Worm (Caenorhabditis elegans) whole organism, L1 larva: ENCODE measurements around the gene ets-5.

Experiments used
- C04F5.9 ChIP-seq: sonication (generic microtip); optimal IDR thresholded peaks from 2 replicates; lab custom pipeline; 2016; ENCODE audit warnings: missing genetic modification characterization, missing compliant biosample characterization
- C34B4.2 ChIP-seq: sonication (generic microtip); optimal IDR thresholded peaks from 2 replicates; lab custom pipeline; 2017; ENCODE audit warnings: mild to moderate bottlenecking, missing genetic modification characterization, missing compliant biosample characterization
- F16B12.6 ChIP-seq: fragments of 150-350 bp; optimal IDR thresholded peaks from 2 replicates; lab custom pipeline; 2014; ENCODE audit warnings: missing biosample characterization, missing genetic modification characterization
- Y116A8C.19 ChIP-seq: sonication (generic microtip); optimal IDR thresholded peaks from 2 replicates; lab custom pipeline; 2016; ENCODE audit warnings: missing compliant biosample characterization, missing genetic modification characterization, borderline replicate concordance
- ama-1 ChIP-seq: fragments of 150-350 bp; optimal IDR thresholded peaks from 2 replicates; lab custom pipeline; 2014
- blmp-1 ChIP-seq: fragments of 150-350 bp; optimal IDR thresholded peaks from 2 replicates; lab custom pipeline; 2014; ENCODE audit warnings: missing biosample characterization, missing genetic modification characterization
- ceh-63 ChIP-seq: fragments of 200-800 bp; sonication (Bioruptor generic); optimal IDR thresholded peaks from 2 replicates; lab custom pipeline; 2018; ENCODE audit warnings: mild to moderate bottlenecking, missing genetic modification characterization, missing compliant biosample characterization
- ceh-82 ChIP-seq, 3 experiments: fragments of 150-350 bp in 1 of 3; sonication (generic microtip) in 2 of 3; optimal IDR thresholded peaks; 2 replicates each; lab custom pipeline; 2014 to 2017; ENCODE audit warnings: missing biosample characterization in 3 of 3, missing genetic modification characterization in 3 of 3
- ceh-88 ChIP-seq: fragments of 200-800 bp; sonication (Bioruptor generic); IDR thresholded peaks from 2 replicates; pipeline ENCODE4 v1.3.6; 2022; ENCODE audit warnings: missing genetic modification characterization, missing compliant biosample characterization
- ceh-90 ChIP-seq: sonication (generic microtip); optimal IDR thresholded peaks from 2 replicates; lab custom pipeline; 2016; ENCODE audit warnings: missing genetic modification characterization, missing compliant biosample characterization
- ces-1 ChIP-seq: fragments of 150-350 bp; optimal IDR thresholded peaks from 2 replicates; lab custom pipeline; 2014; ENCODE audit warnings: missing biosample characterization, missing genetic modification reagents, missing genetic modification characterization
- dpl-1 ChIP-seq, 3 experiments: fragments of 150-350 bp in 2 of 3; sonication (generic microtip) in 1 of 3; optimal IDR thresholded peaks; 2 replicates each; lab custom pipeline; 2014 to 2017; ENCODE audit warnings: missing biosample characterization in 3 of 3, missing genetic modification characterization in 3 of 3, missing genetic modification reagents in 3 of 3
- efl-3 ChIP-seq: fragments of 200-800 bp; sonication (Bioruptor generic); optimal IDR thresholded peaks from 2 replicates; lab custom pipeline; 2018; ENCODE audit warnings: mild to moderate bottlenecking, missing genetic modification characterization, missing compliant biosample characterization
- elt-3 ChIP-seq, 6 experiments: fragments of 150-350 bp in 1 of 6; sonication (generic microtip); optimal IDR thresholded peaks; 2 replicates each; lab custom pipeline; 2017 to 2018; ENCODE audit warnings: missing biosample characterization in 6 of 6, missing genetic modification characterization in 6 of 6, inconsistent platforms in 1 of 6
- ets-5 ChIP-seq: fragments of 200-800 bp; sonication (Bioruptor generic); IDR thresholded peaks from 2 replicates; pipeline ENCODE4 v1.3.6; 2022; ENCODE audit warnings: missing genetic modification characterization, missing compliant biosample characterization
- fkh-10 ChIP-seq: sonication (generic microtip); optimal IDR thresholded peaks from 2 replicates; lab custom pipeline; 2017; ENCODE audit warnings: missing biosample characterization, missing genetic modification reagents, missing genetic modification characterization
- fkh-8 ChIP-seq: sonication (generic microtip); optimal IDR thresholded peaks from 2 replicates; lab custom pipeline; 2016; ENCODE audit warnings: mild to moderate bottlenecking, missing genetic modification characterization, missing compliant biosample characterization
- jun-1 ChIP-seq: fragments of 150-350 bp; optimal IDR thresholded peaks from 2 replicates; lab custom pipeline; 2014; ENCODE audit warnings: missing biosample characterization, missing genetic modification reagents, missing genetic modification characterization
- lin-14 ChIP-seq: fragments of 200-800 bp; sonication (Bioruptor generic); optimal IDR thresholded peaks from 2 replicates; lab custom pipeline; 2018; ENCODE audit warnings: mild to moderate bottlenecking, missing genetic modification characterization, moderate library complexity, missing compliant biosample characterization
- lin-35 ChIP-seq, 2 experiments: fragments of 150-350 bp; optimal IDR thresholded peaks; 2 replicates each; lab custom pipeline; 2014; ENCODE audit warnings: missing biosample characterization in 2 of 2, missing genetic modification characterization in 2 of 2, missing genetic modification reagents in 2 of 2
- lsy-2 ChIP-seq, 2 experiments: fragments of 150-350 bp; optimal IDR thresholded peaks; 2 replicates each; lab custom pipeline; 2014; ENCODE audit warnings: missing biosample characterization in 2 of 2, missing genetic modification characterization in 2 of 2
- mdl-1 ChIP-seq, 2 experiments: fragments of 150-350 bp; optimal IDR thresholded peaks; 2 replicates each; lab custom pipeline; 2014 to 2017; ENCODE audit warnings: missing biosample characterization in 2 of 2, missing genetic modification characterization in 2 of 2, inconsistent platforms in 1 of 2
- nhr-20 ChIP-seq: sonication (generic microtip); optimal IDR thresholded peaks from 2 replicates; lab custom pipeline; 2016; ENCODE audit warnings: mild to moderate bottlenecking, missing genetic modification characterization, missing compliant biosample characterization
- nhr-28 ChIP-seq: fragments of 150-350 bp; optimal IDR thresholded peaks from 2 replicates; lab custom pipeline; 2014; ENCODE audit warnings: missing biosample characterization, missing genetic modification characterization
- nhr-71 ChIP-seq: sonication (generic microtip); optimal IDR thresholded peaks from 2 replicates; lab custom pipeline; 2016; ENCODE audit warnings: mild to moderate bottlenecking, missing genetic modification characterization, moderate library complexity, missing compliant biosample characterization
- nhr-76 ChIP-seq: sonication (generic microtip); optimal IDR thresholded peaks from 2 replicates; lab custom pipeline; 2017; ENCODE audit warnings: missing biosample characterization, missing genetic modification characterization
- nhr-84 ChIP-seq: sonication (generic microtip); optimal IDR thresholded peaks from 2 replicates; lab custom pipeline; 2017; ENCODE audit warnings: missing biosample characterization, missing genetic modification characterization
- pax-3 ChIP-seq: fragments of 200-800 bp; sonication (Bioruptor generic); optimal IDR thresholded peaks from 2 replicates; lab custom pipeline; 2018; ENCODE audit warnings: mild to moderate bottlenecking, missing genetic modification characterization, moderate library complexity, missing compliant biosample characterization
- pqm-1 ChIP-seq: sonication (generic microtip); optimal IDR thresholded peaks from 3 replicates; lab custom pipeline; 2017; ENCODE audit warnings: missing biosample characterization, missing genetic modification characterization
- rnt-1 ChIP-seq: sonication (generic microtip); optimal IDR thresholded peaks from 2 replicates; lab custom pipeline; 2016; ENCODE audit warnings: mild to moderate bottlenecking, missing genetic modification characterization, moderate library complexity, missing compliant biosample characterization
- skn-1 ChIP-seq: fragments of 150-350 bp; optimal IDR thresholded peaks from 2 replicates; lab custom pipeline; 2014; ENCODE audit warnings: missing biosample characterization, missing genetic modification characterization
- sptf-1 ChIP-seq: fragments of 150-350 bp; optimal IDR thresholded peaks from 2 replicates; lab custom pipeline; 2014; ENCODE audit warnings: missing biosample characterization, missing genetic modification characterization
- swsn-7 ChIP-seq: sonication (generic microtip); optimal IDR thresholded peaks from 2 replicates; lab custom pipeline; 2016; ENCODE audit warnings: missing genetic modification characterization, missing compliant biosample characterization
- tbx-2 ChIP-seq: sonication (generic microtip); optimal IDR thresholded peaks from 2 replicates; lab custom pipeline; 2016; ENCODE audit warnings: missing genetic modification characterization, missing compliant biosample characterization
- unc-130 ChIP-seq: fragments of 150-350 bp; optimal IDR thresholded peaks from 2 replicates; lab custom pipeline; 2017; ENCODE audit warnings: missing biosample characterization, missing genetic modification characterization, inconsistent platforms
- unc-30 ChIP-seq: sonication (generic microtip); optimal IDR thresholded peaks from 2 replicates; lab custom pipeline; 2017; ENCODE audit warnings: missing biosample characterization, missing genetic modification characterization
- unc-98 ChIP-seq: fragments of 200-800 bp; sonication (Bioruptor generic); IDR thresholded peaks from 2 replicates; pipeline ENCODE4 v1.3.6; 2022; ENCODE audit warnings: missing genetic modification characterization, missing compliant biosample characterization
- xbp-1 ChIP-seq: sonication (generic microtip); optimal IDR thresholded peaks from 2 replicates; lab custom pipeline; 2016; ENCODE audit warnings: missing genetic modification characterization, missing compliant biosample characterization
- zag-1 ChIP-seq: fragments of 150-350 bp; optimal IDR thresholded peaks from 2 replicates; lab custom pipeline; 2014; ENCODE audit warnings: missing biosample characterization, missing genetic modification characterization
- ztf-11 ChIP-seq, 2 experiments: sonication (generic microtip); optimal IDR thresholded peaks; 2 replicates each; lab custom pipeline; 2016 to 2017; ENCODE audit warnings: missing genetic modification characterization in 2 of 2, missing biosample characterization in 1 of 2, missing compliant biosample characterization in 1 of 2
- ztf-4 ChIP-seq: fragments of 150-350 bp; optimal IDR thresholded peaks from 2 replicates; lab custom pipeline; 2014; ENCODE audit warnings: missing biosample characterization, missing genetic modification characterization

Gene ets-5

ce11 chrX:5098935-5099334, 14.6 kb upstream of the ets-5 start:
- TF ChIP-seq blmp-1 (tag; lab: Kevin White, UChicago), result peak; percentile 98
- no peak for TF ChIP-seq unc-30 (tag; lab: Kevin White, UChicago)

- TF ChIP-seq C04F5.9, result no peak
- no peak for TF ChIP-seq nhr-20
- TF ChIP-seq ceh-63, result no peak
- TF ChIP-seq C34B4.2 (tag; lab: Kevin White, UChicago), result no peak
- no peak for TF ChIP-seq lsy-2 (tag; optimal IDR thresholded peaks at IDR 0.05; lab: Kevin White, UChicago)
- no peak for TF ChIP-seq tbx-2
- TF ChIP-seq jun-1 (tag; lab: Kevin White, UChicago), result no peak
Measured at ce11 chrX:5096967-5097366, 12.6 kb upstream of the ets-5 start, which contains the start of gene acn-1. TSS of gene acn-1 (minus strand) at chrX:5097067.

- TF ChIP-seq dpl-1 (GFP tag; optimal IDR thresholded peaks at IDR 0.05; lab: Kevin White, UChicago) (no peak), fkh-10 (GFP tag; lab: Kevin White, UChicago) (no peak), ceh-90 (tag; lab: Kevin White, UChicago) (no peak), pqm-1 (tag; lab: Kevin White, UChicago) (no peak)
Measured at ce11 chrX:5093997-5094396, 9.7 kb upstream of the ets-5 start.

ce11 chrX:5087366-5087891, 3.1 kb upstream of the ets-5 start, which contains the start of gene pnk-4:
TSS of gene pnk-4 (plus strand) at chrX:5087841.
- TF ChIP-seq zag-1 (tag; lab: Kevin White, UChicago) (no peak), lin-35 (GFP tag; optimal IDR thresholded peaks at IDR 0.05; lab: Kevin White, UChicago) (peak in 1 of 2 experiments; percentile 15), nhr-28 (tag; lab: Kevin White, UChicago) (no peak)

DNA sequence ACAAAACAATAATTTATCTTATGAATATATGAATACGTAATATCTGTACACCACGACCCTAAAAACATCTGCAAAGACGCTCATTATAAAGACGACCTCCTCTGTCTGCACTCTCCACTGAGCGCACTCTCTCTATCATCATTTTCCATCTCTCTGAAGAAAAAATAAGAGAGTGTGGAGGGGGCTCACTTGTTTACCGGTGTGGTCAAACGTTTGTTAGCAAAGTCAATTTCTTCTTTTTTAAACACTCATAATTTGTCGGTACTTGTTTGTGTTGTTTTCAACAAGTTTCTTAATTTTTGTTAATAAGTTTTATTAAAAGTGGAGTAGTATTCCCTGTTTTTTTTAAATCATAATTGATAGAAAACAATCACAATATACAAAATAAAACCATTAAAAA, 1.9 kb upstream of the ets-5 start:
- TF ChIP-seq pax-3 (tag; lab: Kevin White, UChicago) (no peak), lin-14 (GFP tag; lab: Kevin White, UChicago) (peak; percentile 49), lin-35 (GFP tag; optimal IDR thresholded peaks at IDR 0.05; lab: Kevin White, UChicago) (peak in 1 of 2 experiments; percentile 4), swsn-7 (tag; lab: Kevin White, UChicago) (peak; percentile 12), lsy-2 (tag; optimal IDR thresholded peaks at IDR 0.05; lab: Kevin White, UChicago) (peak in 1 of 2 experiments; percentile 21), nhr-71 (tag; lab: Kevin White, UChicago) (no peak), xbp-1 (tag; lab: Kevin White, UChicago) (no peak), rnt-1 (tag; lab: Kevin White, UChicago) (peak; percentile 6)
- TF ChIP-seq, all 84 proteins: peak for 5

DNA sequence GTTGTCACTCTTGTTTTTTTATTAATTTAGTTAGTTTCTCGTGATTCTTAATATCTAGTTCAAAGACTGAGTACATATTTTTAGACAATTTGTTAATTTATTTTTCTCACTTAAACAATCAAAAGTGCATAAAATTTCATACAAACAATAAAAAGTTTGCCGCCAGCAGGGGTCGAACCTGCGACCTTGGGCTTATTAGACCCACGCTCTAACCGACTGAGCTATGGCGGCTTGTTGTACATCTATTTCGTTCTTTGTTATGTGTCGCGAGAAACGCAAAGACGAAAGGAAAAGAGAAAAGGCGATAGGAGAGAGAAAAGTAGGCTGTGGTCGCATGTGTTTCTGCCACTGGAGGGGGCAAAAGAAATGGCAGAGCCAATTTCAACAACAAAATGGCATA, 1.1 kb upstream of the ets-5 start:
- TF ChIP-seq ztf-11 (tag; optimal IDR thresholded peaks at IDR 0.05; lab: Kevin White, UChicago), result peak in 1 of 2 experiments; percentile 64
- TF ChIP-seq sptf-1 (tag; lab: Kevin White, UChicago), result no peak
- no peak for TF ChIP-seq efl-3
- TF ChIP-seq nhr-76 (tag; lab: Kevin White, UChicago), result peak; percentile 39
- no peak for TF ChIP-seq ztf-4 (tag; lab: Kevin White, UChicago)
- TF ChIP-seq ets-5 (GFP tag; lab: Robert Waterston, UW), result peak; percentile 79; the same call in 1 of the 2 replicates
- peak; percentile 89 for TF ChIP-seq fkh-8 (tag; lab: Kevin White, UChicago)
- peak in 2 of 6 experiments; percentile 40 to 85 for TF ChIP-seq elt-3 (tag; optimal IDR thresholded peaks at IDR 0.05; lab: Kevin White, UChicago)
- TF ChIP-seq nhr-71 (tag; lab: Kevin White, UChicago), result peak; percentile 84
- TF ChIP-seq ceh-88 (GFP tag; lab: Robert Waterston, UW), result no peak
- peak; percentile 87 for TF ChIP-seq lin-14 (GFP tag; lab: Kevin White, UChicago)
- peak; percentile 82 for TF ChIP-seq swsn-7 (tag; lab: Kevin White, UChicago)
- TF ChIP-seq F16B12.6, result no peak
- TF ChIP-seq jun-1 (tag; lab: Kevin White, UChicago), result peak; percentile 84
- no peak for TF ChIP-seq ces-1 (GFP tag; lab: Kevin White, UChicago)
- no peak for TF ChIP-seq C34B4.2 (tag; lab: Kevin White, UChicago)
- TF ChIP-seq pax-3 (tag; lab: Kevin White, UChicago), result peak; percentile 59
- TF ChIP-seq skn-1 (tag; lab: Kevin White, UChicago), result peak; percentile 74
- TF ChIP-seq nhr-84, result no peak
- peak; percentile 77 for TF ChIP-seq rnt-1 (tag; lab: Kevin White, UChicago)
- peak in 2 of 3 experiments; percentile 18 to 30 for TF ChIP-seq dpl-1 (GFP tag; optimal IDR thresholded peaks at IDR 0.05; lab: Kevin White, UChicago)
- 0 out of 2 replicates have a peak, but pooled peaks have one; percentile 6 for TF ChIP-seq unc-98 (GFP tag; lab: Robert Waterston, UW)
- TF ChIP-seq ceh-82 (tag; optimal IDR thresholded peaks at IDR 0.05; lab: Kevin White, UChicago), result peak; percentile 49 to 83 (median 70)
- no peak for TF ChIP-seq Y116A8C.19 (tag; lab: Kevin White, UChicago)
- peak in 1 of 2 experiments; percentile 68 for TF ChIP-seq mdl-1 (tag; optimal IDR thresholded peaks at IDR 0.05; lab: Kevin White, UChicago)
- no peak for TF ChIP-seq ama-1 (lab: Kevin White, UChicago)
- no peak for TF ChIP-seq pqm-1 (tag; lab: Kevin White, UChicago)
- TF ChIP-seq zag-1 (tag; lab: Kevin White, UChicago), result peak; percentile 6
- TF ChIP-seq unc-130, result peak; percentile 48
